Worm (Caenorhabditis elegans) whole organism, L4 larva: ENCODE measurements around the gene C04G6.6.
A peak's percentile ranks its signal among the peaks of the same experiment; 100 is the strongest.

Experiments used
- R02D3.7 ChIP-seq: fragments of 150-350 bp; sonication (generic microtip); optimal IDR thresholded peaks from 3 replicates; lab custom pipeline; 2014; ENCODE audit warnings: missing biosample characterization, missing genetic modification characterization
- T26A8.4 ChIP-seq: fragments of 200-800 bp; sonication (Bioruptor generic); IDR thresholded peaks from 2 replicates; pipeline ENCODE4 v1.3.6; 2022; ENCODE audit warnings: missing genetic modification characterization, missing compliant biosample characterization
- Y105C5A.15 ChIP-seq: fragments of 200-800 bp; sonication (Bioruptor generic); IDR thresholded peaks from 2 replicates; pipeline ENCODE4 v1.3.6; 2022; ENCODE audit warnings: missing genetic modification characterization, missing compliant biosample characterization
- ZK546.5 ChIP-seq, 2 experiments: sonication (generic microtip); optimal IDR thresholded peaks; 2 replicates each; lab custom pipeline; 2017; ENCODE audit warnings: missing biosample characterization in 2 of 2, missing genetic modification characterization in 2 of 2
- aha-1 ChIP-seq: fragments of 150-350 bp; peaks from one replicate; lab custom pipeline; 2014; ENCODE audit warnings: missing biosample characterization, missing genetic modification characterization
- aly-2 ChIP-seq: sonication (generic microtip); optimal IDR thresholded peaks from 2 replicates; lab custom pipeline; 2018; ENCODE audit warnings: missing biosample characterization, missing genetic modification characterization
- ama-1 ChIP-seq: fragments of 150-350 bp; optimal IDR thresholded peaks from 2 replicates; lab custom pipeline; 2014; ENCODE audit warnings: inconsistent platforms, mixed read lengths
- ceh-62 ChIP-seq: sonication (generic microtip); optimal IDR thresholded peaks from 2 replicates; lab custom pipeline; 2017; ENCODE audit warnings: missing biosample characterization, missing genetic modification characterization
- ceh-82 ChIP-seq: sonication (generic microtip); optimal IDR thresholded peaks from 2 replicates; lab custom pipeline; 2017; ENCODE audit warnings: missing biosample characterization, missing genetic modification characterization
- ces-1 ChIP-seq: fragments of 150-350 bp; sonication (generic microtip); optimal IDR thresholded peaks from 4 replicates; lab custom pipeline; 2014; ENCODE audit warnings: missing biosample characterization, missing genetic modification reagents, missing genetic modification characterization
- daf-16 ChIP-seq, 3 experiments: sonication (generic microtip); optimal IDR thresholded peaks; 2 replicates each; lab custom pipeline; 2016 to 2017; ENCODE audit warnings: missing genetic modification characterization in 3 of 3, missing genetic modification reagents in 3 of 3, mild to moderate bottlenecking in 2 of 3, missing compliant biosample characterization in 2 of 3, missing biosample characterization in 1 of 3, moderate library complexity in 1 of 3
- daf-19 ChIP-seq: fragments of 200-800 bp; sonication (Bioruptor generic); conservative IDR thresholded peaks from 2 replicates; pipeline ENCODE4 v1.3.6; 2022; ENCODE audit warnings: missing genetic modification characterization, missing compliant biosample characterization
- dmd-6 ChIP-seq: fragments of 200-800 bp; sonication (Bioruptor generic); IDR thresholded peaks from 2 replicates; pipeline ENCODE4 v1.3.6; 2022; ENCODE audit warnings: missing genetic modification reagents, missing genetic modification characterization, missing compliant biosample characterization
- dve-1 ChIP-seq: sonication (generic microtip); optimal IDR thresholded peaks from 2 replicates; lab custom pipeline; 2017; ENCODE audit warnings: antibody characterized with exemption, mild to moderate bottlenecking, missing genetic modification characterization, missing compliant biosample characterization; ENCODE audit not compliant: insufficient read depth
- hlh-11 ChIP-seq: fragments of 200-800 bp; sonication (Bioruptor generic); optimal IDR thresholded peaks from 2 replicates; lab custom pipeline; 2018; ENCODE audit warnings: mild to moderate bottlenecking, missing genetic modification characterization, missing compliant biosample characterization
- hlh-30 ChIP-seq: sonication (generic microtip); optimal IDR thresholded peaks from 2 replicates; lab custom pipeline; 2017; ENCODE audit warnings: antibody characterized with exemption, mild to moderate bottlenecking, missing genetic modification characterization, missing compliant biosample characterization; ENCODE audit not compliant: insufficient read depth
- hmg-1.1 ChIP-seq: fragments of 200-800 bp; sonication (Bioruptor generic); IDR thresholded peaks from 2 replicates; pipeline ENCODE4 v1.3.6; 2022; ENCODE audit warnings: missing genetic modification reagents, missing genetic modification characterization, missing compliant biosample characterization
- mdt-29 ChIP-seq: fragments of 200-800 bp; sonication (Bioruptor generic); IDR thresholded peaks from 2 replicates; pipeline ENCODE4 v1.3.6; 2022; ENCODE audit warnings: missing genetic modification reagents, missing genetic modification characterization, missing compliant biosample characterization
- mxl-3 ChIP-seq: fragments of 200-800 bp; sonication (Bioruptor generic); optimal IDR thresholded peaks from 2 replicates; lab custom pipeline; 2018; ENCODE audit warnings: mild to moderate bottlenecking, missing genetic modification characterization, missing compliant biosample characterization
- nhr-10 ChIP-seq: fragments of 150-350 bp; optimal IDR thresholded peaks from 2 replicates; lab custom pipeline; 2014; ENCODE audit warnings: missing biosample characterization, missing genetic modification characterization
- nhr-25 ChIP-seq: sonication (generic microtip); optimal IDR thresholded peaks from 2 replicates; lab custom pipeline; 2017; ENCODE audit warnings: missing genetic modification characterization, mild to moderate bottlenecking, missing compliant biosample characterization, antibody characterized with exemption, moderate library complexity, borderline replicate concordance; ENCODE audit not compliant: insufficient read depth
- nhr-28 ChIP-seq: fragments of 150-350 bp; optimal IDR thresholded peaks from 2 replicates; lab custom pipeline; 2014; ENCODE audit warnings: missing biosample characterization, missing genetic modification characterization
- nhr-41 ChIP-seq: fragments of 200-800 bp; sonication (Bioruptor generic); IDR thresholded peaks from 2 replicates; pipeline ENCODE4 v1.3.6; 2022; ENCODE audit warnings: missing genetic modification reagents, missing genetic modification characterization, missing compliant biosample characterization
- nhr-48 ChIP-seq: sonication (generic microtip); optimal IDR thresholded peaks from 2 replicates; lab custom pipeline; 2016; ENCODE audit warnings: mild to moderate bottlenecking, missing genetic modification characterization, missing compliant biosample characterization
- nhr-6 ChIP-seq: fragments of 150-350 bp; optimal IDR thresholded peaks from 2 replicates; lab custom pipeline; 2014; ENCODE audit warnings: missing biosample characterization, missing genetic modification characterization
- nhr-77 ChIP-seq: fragments of 150-350 bp; optimal IDR thresholded peaks from 2 replicates; lab custom pipeline; 2014; ENCODE audit warnings: missing biosample characterization, missing genetic modification characterization
- php-3 ChIP-seq: fragments of 200-800 bp; sonication (Bioruptor generic); IDR thresholded peaks from 2 replicates; pipeline ENCODE4 v1.3.6; 2022; ENCODE audit warnings: missing genetic modification reagents, missing genetic modification characterization, missing compliant biosample characterization
- saeg-2 ChIP-seq: fragments of 200-800 bp; sonication (Bioruptor generic); IDR thresholded peaks from 2 replicates; pipeline ENCODE4 v1.3.6; 2022; ENCODE audit warnings: missing genetic modification reagents, missing genetic modification characterization, missing compliant biosample characterization
- set-16 ChIP-seq: fragments of 200-800 bp; sonication (Bioruptor generic); IDR thresholded peaks from 2 replicates; pipeline ENCODE4 v1.3.6; 2022; ENCODE audit warnings: missing genetic modification reagents, missing genetic modification characterization, missing compliant biosample characterization
- skn-1 ChIP-seq: fragments of 150-350 bp; optimal IDR thresholded peaks from 2 replicates; lab custom pipeline; 2014; ENCODE audit warnings: missing biosample characterization, missing genetic modification characterization
- snpc-4 ChIP-seq: fragments of 150-350 bp; optimal IDR thresholded peaks from 2 replicates; lab custom pipeline; 2014; ENCODE audit warnings: missing biosample characterization, missing genetic modification characterization
- unc-130 ChIP-seq: sonication (generic microtip); optimal IDR thresholded peaks from 2 replicates; lab custom pipeline; 2016; ENCODE audit warnings: missing genetic modification reagents, missing genetic modification characterization, missing compliant biosample characterization
- unc-62 ChIP-seq, 3 experiments: fragments of 150-350 bp in 1 of 3; sonication (generic microtip); optimal IDR thresholded peaks in 2 of 3; peaks in 1 of 3; 1 replicate in 1 of 3; 2 replicates in 2 of 3; lab custom pipeline; 2014 to 2017; ENCODE audit warnings: missing biosample characterization in 3 of 3, missing genetic modification characterization in 3 of 3, missing genetic modification reagents in 3 of 3, missing genotype in 1 of 3
- vab-7 ChIP-seq: fragments of 200-800 bp; sonication (Bioruptor generic); IDR thresholded peaks from 2 replicates; pipeline ENCODE4 v1.3.6; 2022; ENCODE audit warnings: missing genetic modification reagents, missing genetic modification characterization, missing compliant biosample characterization
- zip-11 ChIP-seq: fragments of 200-800 bp; sonication (Bioruptor generic); IDR thresholded peaks from 2 replicates; pipeline ENCODE4 v1.3.6; 2022; ENCODE audit warnings: missing genetic modification characterization, missing compliant biosample characterization

Gene C04G6.6

ce11 chrII:5085450-5085849 is 14.1 kb downstream of the C04G6.6 start, which contains the start of gene txt-9:
Gene txt-9 (plus strand): TSS chrII:5085785.
- TF ChIP-seq hlh-30 (tag; lab: Kevin White, UChicago) (peak; percentile 17), ceh-82 (no peak), nhr-48 (tag; lab: Kevin White, UChicago) (no peak), daf-16 (GFP tag; optimal IDR thresholded peaks at IDR 0.05; lab: Kevin White, UChicago) (no peak), daf-16 (tag; optimal IDR thresholded peaks at IDR 0.05; lab: Kevin White, UChicago) (peak; percentile 1), nhr-77 (tag; lab: Kevin White, UChicago) (no peak), R02D3.7 (tag; lab: Kevin White, UChicago) (no peak), aha-1 (peak; percentile 92), ceh-62 (tag; lab: Kevin White, UChicago) (no peak), nhr-25 (tag; lab: Kevin White, UChicago) (no peak), T26A8.4 (no peak), ama-1 (lab: Kevin White, UChicago) (no peak), set-16 (GFP tag; lab: Robert Waterston, UW) (no peak), saeg-2 (GFP tag; lab: Robert Waterston, UW) (no peak), dmd-6 (GFP tag; lab: Robert Waterston, UW) (no peak), nhr-28 (tag; lab: Kevin White, UChicago) (peak; percentile 38), hmg-1.1 (GFP tag; lab: Robert Waterston, UW) (no peak), nhr-6 (tag; lab: Kevin White, UChicago) (no peak), ces-1 (no peak), unc-62 (GFP tag; optimal IDR thresholded peaks at IDR 0.05 in 1 of 2; lab: Kevin White, UChicago) (peak in 1 of 2 experiments; percentile 77), unc-62 (tag; optimal IDR thresholded peaks at IDR 0.05; lab: Kevin White, UChicago) (no peak), snpc-4 (no peak), vab-7 (GFP tag; lab: Robert Waterston, UW) (no peak), skn-1 (tag; lab: Kevin White, UChicago) (no peak), nhr-41 (GFP tag; lab: Robert Waterston, UW) (no peak), hlh-11 (tag; lab: Kevin White, UChicago) (no peak)

- TF ChIP-seq nhr-28 (tag; lab: Kevin White, UChicago): peak; percentile 39
- peak; percentile 25; the same call in 1 of the 2 replicates for TF ChIP-seq dmd-6 (GFP tag; lab: Robert Waterston, UW)
- no peak for TF ChIP-seq hmg-1.1 (GFP tag; lab: Robert Waterston, UW)
- no peak for TF ChIP-seq dve-1 (tag; lab: Kevin White, UChicago)
These were observed 15.3 kb downstream of the C04G6.6 start for ce11 chrII:5084225-5084624.

DNA sequence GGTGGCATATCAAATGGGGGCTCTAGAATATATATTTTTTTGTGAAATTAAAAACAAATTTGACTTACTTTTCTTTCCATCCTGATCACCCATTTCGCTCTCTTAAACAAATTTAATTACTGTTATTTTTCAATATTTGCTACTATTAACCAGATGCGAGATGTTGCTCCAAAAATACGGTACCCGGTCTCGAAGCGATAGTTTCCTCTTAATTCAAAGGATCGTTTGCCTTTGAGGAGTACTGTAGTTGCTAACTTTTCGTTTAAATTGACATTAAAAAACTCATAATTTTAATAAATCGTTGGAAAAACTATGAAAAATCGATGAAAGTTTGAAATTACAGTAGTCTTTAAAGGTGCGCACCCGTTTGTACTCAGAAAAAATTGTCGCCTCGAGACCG is 16.2 kb downstream of the C04G6.6 start, which contains the start of gene C04G6.4:
Gene C04G6.4, minus strand, starts transcription at position 101 of the 400 bp plus-strand sequence.
- TF ChIP-seq mdt-29 (no peak), nhr-41 (GFP tag; lab: Robert Waterston, UW) (no peak), unc-130 (GFP tag; lab: Kevin White, UChicago) (no peak), zip-11 (GFP tag; lab: Robert Waterston, UW) (no peak), ceh-82 (no peak), ZK546.5 (tag; optimal IDR thresholded peaks at IDR 0.05; lab: Kevin White, UChicago) (no peak), dmd-6 (GFP tag; lab: Robert Waterston, UW) (no peak), R02D3.7 (tag; lab: Kevin White, UChicago) (no peak), daf-19 (GFP tag; lab: Robert Waterston, UW) (no peak), mxl-3 (GFP tag; lab: Kevin White, UChicago) (no peak), unc-62 (GFP tag; optimal IDR thresholded peaks at IDR 0.05 in 1 of 2; lab: Kevin White, UChicago) (no peak), unc-62 (tag; optimal IDR thresholded peaks at IDR 0.05; lab: Kevin White, UChicago) (no peak), Y105C5A.15 (GFP tag; lab: Robert Waterston, UW) (no peak), nhr-10 (tag; lab: Kevin White, UChicago) (no peak), php-3 (GFP tag; lab: Robert Waterston, UW) (no peak), aly-2 (no peak)
